Fruit fly (Drosophila melanogaster): ENCODE measurements around the gene CG12320.

dm6 chr3R:18215900-18216299, 36.6 kb downstream of the CG12320 start, which contains the start of gene CG14314:
- TF ChIP-seq CG3726 (GFP tag; IDR thresholded peaks at IDR 0.05) (no peak), luna (GFP tag; optimal IDR thresholded peaks at IDR 0.05) (no peak), pros (GFP tag; optimal IDR thresholded peaks at IDR 0.05) (no peak), Lim3 (GFP tag; IDR thresholded peaks at IDR 0.05) (no peak), Gsc (GFP tag; IDR thresholded peaks at IDR 0.05) (no peak), CG34224 (GFP tag; IDR thresholded peaks at IDR 0.05; ENCODE audit: partially characterized antibody) (no peak; the same call in 2 of the 3 replicates), CG8089 (GFP tag; optimal IDR thresholded peaks at IDR 0.05) (no peak), unc-4 (GFP tag; IDR thresholded peaks at IDR 0.05; ENCODE audit: partially characterized antibody) (peak; percentile 16; the same call in 1 of the 2 replicates), CG6689 (GFP tag; IDR thresholded peaks at IDR 0.05) (no peak), Gug (GFP tag; IDR thresholded peaks at IDR 0.05) (no peak), CG12219 (GFP tag; optimal IDR thresholded peaks at IDR 0.05) (no peak), yki (optimal IDR thresholded peaks at IDR 0.05) (no peak)

Data from whole organism, embryonic.